Worm (Caenorhabditis elegans): Measurements from ENCODE around the gene txt-6.

DNA sequence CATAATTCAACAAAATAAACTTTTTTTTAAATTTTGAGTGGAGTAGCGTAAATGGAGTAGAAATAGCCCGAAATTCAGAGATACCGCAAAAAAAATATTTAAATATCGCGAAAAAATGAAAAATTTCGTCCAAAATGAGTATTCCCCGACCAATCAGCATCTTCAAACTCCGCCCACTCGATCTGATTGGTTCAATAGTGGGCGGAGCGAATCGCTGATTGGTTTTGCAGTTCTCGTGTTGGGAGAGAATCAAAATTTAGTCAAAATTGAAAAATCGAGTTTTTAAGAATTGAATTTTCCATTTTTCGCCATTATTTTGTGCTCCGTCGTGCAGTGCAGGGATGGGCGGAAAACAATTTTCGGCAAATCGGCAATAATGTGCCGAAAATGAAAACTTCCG lies 31.3 kb downstream of the txt-6 start:
- TF ChIP-seq W03F9.2 (tag; optimal IDR thresholded peaks at IDR 0.05) (no peak), dao-5 (tag; optimal IDR thresholded peaks at IDR 0.05) (no peak)
